Worm (Caenorhabditis elegans): ENCODE measurements around the gene F57B9.3.

The F57B9.3 gene

ce11 chrIII:6898518-6898917, 41.1 kb upstream of the F57B9.3 start:
- TF ChIP-seq sox-4 (tag; optimal IDR thresholded peaks at IDR 0.05), result no peak
- no peak for TF ChIP-seq hlh-15 (tag; optimal IDR thresholded peaks at IDR 0.05)
- no peak for TF ChIP-seq tbx-2 (tag; optimal IDR thresholded peaks at IDR 0.05)
- no peak for TF ChIP-seq ets-4 (tag; optimal IDR thresholded peaks at IDR 0.05)
- no peak for TF ChIP-seq ceh-2 (tag; optimal IDR thresholded peaks at IDR 0.05)

DNA sequence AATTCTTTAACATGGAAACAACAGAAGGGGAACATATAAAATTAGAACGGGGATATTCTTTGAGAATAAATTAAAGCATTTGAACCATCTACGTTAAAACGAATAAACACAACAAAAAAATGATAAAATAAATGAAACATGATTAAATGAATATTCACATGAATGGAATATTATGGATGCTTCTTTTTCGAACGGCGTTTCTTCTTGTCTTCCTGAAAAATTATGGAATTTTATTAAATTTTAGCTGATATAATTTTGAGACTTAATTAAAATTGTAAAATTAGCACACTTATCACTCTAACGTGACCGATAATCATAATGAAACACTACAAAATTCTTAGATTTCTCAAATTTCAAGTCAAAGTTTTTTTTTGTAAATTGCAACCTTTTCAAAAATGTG, 39.0 kb upstream of the F57B9.3 start:
- TF ChIP-seq madf-2 (tag; optimal IDR thresholded peaks at IDR 0.05) (no peak), ceh-30 (tag; optimal IDR thresholded peaks at IDR 0.05) (no peak), ceh-9 (tag; optimal IDR thresholded peaks at IDR 0.05) (no peak), Y22D7AL.16 (tag; optimal IDR thresholded peaks at IDR 0.05) (no peak), ets-4 (tag; optimal IDR thresholded peaks at IDR 0.05) (no peak), tbx-7 (tag; optimal IDR thresholded peaks at IDR 0.05) (no peak), eyg-1 (tag; optimal IDR thresholded peaks at IDR 0.05) (no peak), ceh-45 (GFP tag; IDR thresholded peaks at IDR 0.05) (no peak), ceh-48 (tag; optimal IDR thresholded peaks at IDR 0.05) (no peak), ama-1 (optimal IDR thresholded peaks at IDR 0.05) (no peak), ref-2 (tag; optimal IDR thresholded peaks at IDR 0.05) (no peak)

DNA sequence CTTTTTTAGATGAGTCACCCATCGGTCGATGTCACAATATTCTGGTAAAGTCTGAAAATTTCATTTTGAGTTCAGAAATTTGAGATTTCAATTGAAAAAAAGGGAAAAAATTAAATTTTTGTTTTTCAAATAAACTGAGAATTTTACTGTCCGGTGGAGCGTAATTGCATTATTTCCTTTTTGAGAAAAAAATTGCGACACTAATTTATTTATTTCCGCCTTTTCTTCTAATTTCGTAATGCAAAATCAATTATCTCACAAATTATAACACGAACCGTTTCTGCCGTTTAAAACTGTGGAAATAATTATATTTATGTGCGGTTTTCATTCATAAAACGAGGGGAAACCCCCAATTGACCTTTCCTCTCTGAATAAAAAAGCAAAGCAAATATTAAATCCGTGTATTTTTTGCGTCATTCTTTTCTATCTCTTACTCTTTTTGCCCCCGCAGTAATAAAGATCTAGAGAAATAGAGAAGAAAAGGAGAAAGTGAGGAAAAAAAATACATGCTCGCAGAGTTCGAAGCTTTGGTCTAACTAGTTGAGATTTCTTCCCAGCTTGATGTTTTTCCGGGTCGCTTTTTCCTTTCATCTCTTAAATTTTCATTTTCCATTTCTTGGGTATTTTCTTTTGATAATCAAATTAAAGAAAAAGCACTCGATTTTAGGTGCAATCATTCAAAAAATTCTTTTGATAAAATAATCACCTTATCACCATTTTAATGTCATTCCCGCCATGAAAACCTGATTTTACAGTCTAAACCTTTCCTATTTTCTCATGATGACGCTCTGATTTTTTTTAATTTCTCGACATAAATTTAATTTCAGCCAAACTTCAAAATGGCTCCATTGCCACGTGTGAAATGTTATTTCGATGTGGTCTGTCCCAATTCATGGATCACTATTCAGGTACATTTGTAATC, 36.3 kb upstream of the F57B9.3 start, which contains the start of the genes brc-2 and T07E3.3:
TSS of gene brc-2 (minus strand) at position 51 of the 922 bp plus-strand sequence.
TSS of gene T07E3.3 (plus strand) at position 822 of the 922 bp plus-strand sequence.
- no peak for TF ChIP-seq pros-1 (tag; optimal IDR thresholded peaks at IDR 0.05)
- TF ChIP-seq Y22D7AL.16 (tag; optimal IDR thresholded peaks at IDR 0.05), result no peak
- TF ChIP-seq dve-1 (tag; optimal IDR thresholded peaks at IDR 0.05), result no peak
- no peak for TF ChIP-seq madf-2 (tag; optimal IDR thresholded peaks at IDR 0.05)
- no peak for TF ChIP-seq pax-1 (tag; optimal IDR thresholded peaks at IDR 0.05)
- peak; percentile 63 for TF ChIP-seq unc-42 (tag; optimal IDR thresholded peaks at IDR 0.05)
- no peak for TF ChIP-seq T23F11.4 (GFP tag; optimal IDR thresholded peaks at IDR 0.05)

DNA sequence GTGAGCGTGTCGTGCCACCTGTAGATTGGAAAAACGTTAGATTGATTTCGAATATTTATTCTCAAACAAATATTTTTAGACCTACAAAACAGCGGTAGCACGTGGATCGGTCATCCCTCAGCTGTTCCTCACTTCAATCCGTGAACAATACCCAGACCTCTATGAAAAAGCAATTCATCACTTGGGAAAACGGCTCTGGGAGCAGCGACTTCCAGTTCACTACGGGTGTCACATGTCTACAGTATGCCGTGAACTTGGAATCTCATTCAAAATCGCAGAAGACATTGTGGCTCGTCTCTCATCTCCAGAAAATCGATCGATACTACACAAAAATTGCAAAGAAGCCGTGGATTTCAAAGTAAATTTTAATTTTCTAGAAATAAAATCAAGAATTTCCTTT, 35.2 kb upstream of the F57B9.3 start:
- no peak for TF ChIP-seq hlh-13 (GFP tag; optimal IDR thresholded peaks at IDR 0.05)
- TF ChIP-seq lin-11 (tag; optimal IDR thresholded peaks at IDR 0.05), result no peak
- TF ChIP-seq C38D4.7 (GFP tag; optimal IDR thresholded peaks at IDR 0.05), result no peak
- no peak for TF ChIP-seq fkh-10 (GFP tag; optimal IDR thresholded peaks at IDR 0.05)
- TF ChIP-seq ceh-22 (tag; optimal IDR thresholded peaks at IDR 0.05), result no peak
- TF ChIP-seq K09A11.1 (tag; optimal IDR thresholded peaks at IDR 0.05; ENCODE audit: insufficient read depth), result no peak
- no peak for TF ChIP-seq T23F11.4 (GFP tag; optimal IDR thresholded peaks at IDR 0.05)
- no peak for TF ChIP-seq pros-1 (tag; optimal IDR thresholded peaks at IDR 0.05)
- no peak for TF ChIP-seq sox-4 (tag; optimal IDR thresholded peaks at IDR 0.05)
- no peak for TF ChIP-seq ceh-6 (GFP tag; optimal IDR thresholded peaks at IDR 0.05)
- no peak for TF ChIP-seq ref-2 (tag; optimal IDR thresholded peaks at IDR 0.05)
- no peak for TF ChIP-seq pqm-1 (tag; optimal IDR thresholded peaks at IDR 0.05)
- TF ChIP-seq ceh-30 (tag; optimal IDR thresholded peaks at IDR 0.05), result no peak
- TF ChIP-seq sdc-2 (tag; optimal IDR thresholded peaks at IDR 0.05), result no peak
- TF ChIP-seq zip-5 (tag; optimal IDR thresholded peaks at IDR 0.05), result no peak
- TF ChIP-seq fkh-6 (tag; optimal IDR thresholded peaks at IDR 0.05), result no peak
- TF ChIP-seq syd-9 (tag; optimal IDR thresholded peaks at IDR 0.05), result no peak

DNA sequence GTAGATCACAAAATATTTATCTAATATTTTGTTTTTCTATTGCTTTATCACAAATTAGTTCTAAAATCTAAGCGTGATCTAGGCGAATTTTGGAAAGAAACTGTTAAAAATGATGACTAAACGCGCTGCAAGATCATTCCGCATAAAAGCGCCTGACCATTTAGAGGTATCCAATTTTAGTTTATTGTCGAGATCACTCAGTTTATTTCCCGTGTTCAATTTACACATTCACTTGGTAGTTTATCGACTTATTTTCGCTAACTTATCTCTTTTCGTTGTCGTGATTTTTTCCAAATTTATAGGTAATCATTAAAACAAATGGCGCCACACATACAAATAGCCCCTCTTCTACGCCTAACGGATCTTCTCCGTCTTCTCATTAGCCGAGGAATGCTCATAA, 33.2 kb upstream of the F57B9.3 start, which contains the start of gene T07E3.2:
TSS of gene T07E3.2 (plus strand) at position 301 of the 400 bp plus-strand sequence.
- no peak for TF ChIP-seq pqm-1 (tag; optimal IDR thresholded peaks at IDR 0.05)
- no peak for TF ChIP-seq ceh-18 (tag; optimal IDR thresholded peaks at IDR 0.05)
- no peak for TF ChIP-seq hlh-6 (tag; optimal IDR thresholded peaks at IDR 0.05)
- TF ChIP-seq fkh-6 (tag; optimal IDR thresholded peaks at IDR 0.05), result no peak
- no peak for TF ChIP-seq lim-6 (tag; optimal IDR thresholded peaks at IDR 0.05)
- TF ChIP-seq pros-1 (tag; optimal IDR thresholded peaks at IDR 0.05), result no peak
- no peak for TF ChIP-seq ceh-14 (tag; optimal IDR thresholded peaks at IDR 0.05)
- no peak for TF ChIP-seq rnt-1 (tag; optimal IDR thresholded peaks at IDR 0.05)
- no peak for TF ChIP-seq pat-9 (tag; optimal IDR thresholded peaks at IDR 0.05)
- no peak for TF ChIP-seq unc-42 (tag; optimal IDR thresholded peaks at IDR 0.05)
- TF ChIP-seq ceh-2 (tag; optimal IDR thresholded peaks at IDR 0.05), result no peak
- no peak for TF ChIP-seq nhr-11 (tag; optimal IDR thresholded peaks at IDR 0.05)
- no peak for TF ChIP-seq elt-4 (tag; optimal IDR thresholded peaks at IDR 0.05)
- TF ChIP-seq unc-86 (tag; optimal IDR thresholded peaks at IDR 0.05), result no peak
- TF ChIP-seq che-1 (tag; optimal IDR thresholded peaks at IDR 0.05), result no peak
- no peak for TF ChIP-seq npax-4 (tag; optimal IDR thresholded peaks at IDR 0.05)
